Worm (Caenorhabditis elegans): Measurements from ENCODE around the gene erd-2.2.

erd-2.2 gene

ce11 chrIII:5902558-5902957 is 4.3 kb upstream of the erd-2.2 start:
- no peak for TF ChIP-seq attf-4 (tag; optimal IDR thresholded peaks at IDR 0.05)
- no peak for TF ChIP-seq madf-9 (GFP tag; conservative IDR thresholded peaks at IDR 0.05)
- no peak for TF ChIP-seq lir-3 (tag; optimal IDR thresholded peaks at IDR 0.05)
- no peak for TF ChIP-seq set-16 (GFP tag; IDR thresholded peaks at IDR 0.05)
- no peak for TF ChIP-seq ceh-82 (tag; optimal IDR thresholded peaks at IDR 0.05)
- no peak for TF ChIP-seq mdl-1 (tag; optimal IDR thresholded peaks at IDR 0.05)
- TF ChIP-seq pqm-1 (tag; optimal IDR thresholded peaks at IDR 0.05): no peak

DNA sequence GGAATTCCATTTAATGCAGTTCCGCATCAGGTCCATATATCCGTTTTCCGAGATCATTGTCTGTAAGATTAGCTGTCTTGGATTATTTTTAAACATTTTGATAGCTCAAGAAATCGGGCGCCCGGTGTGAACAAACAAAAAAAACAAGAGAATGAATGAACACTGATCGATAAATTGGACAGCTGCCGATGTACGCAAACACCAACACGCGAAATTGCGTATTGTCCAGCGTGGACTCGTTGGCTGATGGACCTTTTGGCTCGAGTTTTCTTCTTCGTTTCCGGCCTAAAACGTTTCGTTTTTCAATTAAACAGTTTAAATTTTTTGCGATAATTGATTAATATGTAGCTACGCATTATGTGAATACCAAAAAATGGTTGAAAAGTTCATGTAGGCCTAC is 790 bp upstream of the erd-2.2 start, which contains the start of gene dpff-1:
Gene dpff-1 (minus strand): TSS at position 288 of the 400 bp plus-strand sequence.
- TF ChIP-seq jun-1 (tag; optimal IDR thresholded peaks at IDR 0.05): no peak
- no peak for TF ChIP-seq F49E8.2 (tag; optimal IDR thresholded peaks at IDR 0.05; ENCODE audit: borderline replicate concordance)
- no peak for TF ChIP-seq tag-97 (GFP tag; IDR thresholded peaks at IDR 0.05)
- no peak for TF ChIP-seq lin-1 (GFP tag; IDR thresholded peaks at IDR 0.05)
- no peak for TF ChIP-seq daf-16 (GFP tag; optimal IDR thresholded peaks at IDR 0.05)
- TF ChIP-seq daf-16 (tag; optimal IDR thresholded peaks at IDR 0.05): no peak
- no peak for TF ChIP-seq ZK337.2 (GFP tag; IDR thresholded peaks at IDR 0.05)
- no peak for TF ChIP-seq zfp-3 (GFP tag; conservative IDR thresholded peaks at IDR 0.05)
- TF ChIP-seq zag-1 (tag; optimal IDR thresholded peaks at IDR 0.05): no peak
- TF ChIP-seq F10B5.3 (tag; optimal IDR thresholded peaks at IDR 0.05): no peak
- TF ChIP-seq fos-1 (tag; optimal IDR thresholded peaks at IDR 0.05): no peak
- no peak for TF ChIP-seq Y48G9A.11 (GFP tag; IDR thresholded peaks at IDR 0.05)
- no peak for TF ChIP-seq ceh-62 (tag; optimal IDR thresholded peaks at IDR 0.05)
- no peak for TF ChIP-seq arid-1 (GFP tag; conservative IDR thresholded peaks at IDR 0.05)
- TF ChIP-seq dve-1 (tag; optimal IDR thresholded peaks at IDR 0.05; ENCODE audit: insufficient read depth): peak; percentile 30
- TF ChIP-seq set-16 (GFP tag; IDR thresholded peaks at IDR 0.05): no peak
- no peak for TF ChIP-seq nhr-10 (tag; optimal IDR thresholded peaks at IDR 0.05)
- no peak for TF ChIP-seq ceh-44 (GFP tag; IDR thresholded peaks at IDR 0.05)
- peak; percentile 12 for TF ChIP-seq hlh-11 (tag; optimal IDR thresholded peaks at IDR 0.05)
- TF ChIP-seq duxl-1 (tag; optimal IDR thresholded peaks at IDR 0.05; ENCODE audit: poor library complexity): no peak
- no peak for TF ChIP-seq ceh-32 (tag; optimal IDR thresholded peaks at IDR 0.05; ENCODE audit: poor library complexity)
- TF ChIP-seq nhr-48 (tag; optimal IDR thresholded peaks at IDR 0.05): no peak
- TF ChIP-seq mdl-1 (tag; optimal IDR thresholded peaks at IDR 0.05): no peak
- peak in 1 of 2 experiments; percentile 43 for TF ChIP-seq lsy-2 (tag; optimal IDR thresholded peaks at IDR 0.05)
- no peak for TF ChIP-seq dpl-1 (GFP tag; optimal IDR thresholded peaks at IDR 0.05)
- TF ChIP-seq aly-2 (tag; optimal IDR thresholded peaks at IDR 0.05): no peak
- no peak for TF ChIP-seq ctbp-1 (GFP tag; IDR thresholded peaks at IDR 0.05)
- no peak for TF ChIP-seq sdz-12 (GFP tag; optimal IDR thresholded peaks at IDR 0.05)
- no peak for TF ChIP-seq nhr-11 (tag; optimal IDR thresholded peaks at IDR 0.05)
- TF ChIP-seq dmd-6 (GFP tag; IDR thresholded peaks at IDR 0.05): 0 out of 2 replicates have a peak, but pooled peaks have one; percentile 7
- no peak for TF ChIP-seq gei-8 (GFP tag; optimal IDR thresholded peaks at IDR 0.05)
- TF ChIP-seq mep-1 (tag; optimal IDR thresholded peaks at IDR 0.05): peak; percentile 12
- no peak for TF ChIP-seq mxl-3 (GFP tag; optimal IDR thresholded peaks at IDR 0.05)
- no peak for TF ChIP-seq skn-1 (tag; optimal IDR thresholded peaks at IDR 0.05)
- peak; percentile 64 for TF ChIP-seq mes-2 (tag; optimal IDR thresholded peaks at IDR 0.05; ENCODE audit: poor library complexity, severe bottlenecking)
- no peak for TF ChIP-seq nhr-76 (tag; optimal IDR thresholded peaks at IDR 0.05)
- peak; percentile 16 for TF ChIP-seq hlh-30 (tag; optimal IDR thresholded peaks at IDR 0.05; ENCODE audit: insufficient read depth)
- TF ChIP-seq R02D3.7 (tag; optimal IDR thresholded peaks at IDR 0.05): no peak
- no peak for TF ChIP-seq unc-39 (tag; optimal IDR thresholded peaks at IDR 0.05)
- TF ChIP-seq spr-1 (tag; optimal IDR thresholded peaks at IDR 0.05): no peak
- TF ChIP-seq ceh-28 (tag; optimal IDR thresholded peaks at IDR 0.05): no peak
- TF ChIP-seq ama-1 (optimal IDR thresholded peaks at IDR 0.05): no peak
- no peak for TF ChIP-seq lir-3 (tag; optimal IDR thresholded peaks at IDR 0.05)
- peak; percentile 39; the same call in 1 of the 2 replicates for TF ChIP-seq hmg-1.1 (GFP tag; IDR thresholded peaks at IDR 0.05)
- no peak for TF ChIP-seq saeg-2 (GFP tag; IDR thresholded peaks at IDR 0.05)
- TF ChIP-seq tra-1 (GFP tag; IDR thresholded peaks at IDR 0.05): no peak
- no peak for TF ChIP-seq daf-12 (tag; optimal IDR thresholded peaks at IDR 0.05)

Data from whole organism, L4 larva.